Worm (Caenorhabditis elegans): ENCODE data around the gene col-42.

Gene col-42

DNA sequence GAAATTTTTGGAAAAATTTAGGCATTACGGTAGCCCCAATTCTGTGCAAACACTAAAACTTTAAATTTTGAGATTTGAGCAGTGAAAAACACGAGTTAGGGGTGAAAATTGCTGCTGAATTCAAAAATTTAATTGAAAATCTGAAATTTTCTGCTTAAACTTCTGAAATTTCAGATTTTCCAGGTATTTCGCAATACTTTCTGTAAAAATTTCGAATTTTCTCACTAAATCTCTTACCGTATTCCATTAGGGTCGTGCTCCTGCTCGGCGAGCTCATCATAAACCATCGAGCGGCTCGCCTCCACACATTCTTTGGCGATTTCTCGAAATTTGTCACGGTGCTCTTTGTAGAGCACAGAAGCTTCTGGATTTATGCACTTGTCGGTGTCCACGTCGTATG is 49.1 kb downstream of the col-42 start:
- TF ChIP-seq nhr-11 (tag; optimal IDR thresholded peaks at IDR 0.05) = no peak
- TF ChIP-seq egl-5 (tag; optimal IDR thresholded peaks at IDR 0.05) = no peak
- no peak for TF ChIP-seq daf-12 (tag; optimal IDR thresholded peaks at IDR 0.05)
- no peak for TF ChIP-seq jun-1 (tag; optimal IDR thresholded peaks at IDR 0.05)
